Fruit fly (Drosophila melanogaster): ENCODE results near the gene Ada.

Ada gene

DNA sequence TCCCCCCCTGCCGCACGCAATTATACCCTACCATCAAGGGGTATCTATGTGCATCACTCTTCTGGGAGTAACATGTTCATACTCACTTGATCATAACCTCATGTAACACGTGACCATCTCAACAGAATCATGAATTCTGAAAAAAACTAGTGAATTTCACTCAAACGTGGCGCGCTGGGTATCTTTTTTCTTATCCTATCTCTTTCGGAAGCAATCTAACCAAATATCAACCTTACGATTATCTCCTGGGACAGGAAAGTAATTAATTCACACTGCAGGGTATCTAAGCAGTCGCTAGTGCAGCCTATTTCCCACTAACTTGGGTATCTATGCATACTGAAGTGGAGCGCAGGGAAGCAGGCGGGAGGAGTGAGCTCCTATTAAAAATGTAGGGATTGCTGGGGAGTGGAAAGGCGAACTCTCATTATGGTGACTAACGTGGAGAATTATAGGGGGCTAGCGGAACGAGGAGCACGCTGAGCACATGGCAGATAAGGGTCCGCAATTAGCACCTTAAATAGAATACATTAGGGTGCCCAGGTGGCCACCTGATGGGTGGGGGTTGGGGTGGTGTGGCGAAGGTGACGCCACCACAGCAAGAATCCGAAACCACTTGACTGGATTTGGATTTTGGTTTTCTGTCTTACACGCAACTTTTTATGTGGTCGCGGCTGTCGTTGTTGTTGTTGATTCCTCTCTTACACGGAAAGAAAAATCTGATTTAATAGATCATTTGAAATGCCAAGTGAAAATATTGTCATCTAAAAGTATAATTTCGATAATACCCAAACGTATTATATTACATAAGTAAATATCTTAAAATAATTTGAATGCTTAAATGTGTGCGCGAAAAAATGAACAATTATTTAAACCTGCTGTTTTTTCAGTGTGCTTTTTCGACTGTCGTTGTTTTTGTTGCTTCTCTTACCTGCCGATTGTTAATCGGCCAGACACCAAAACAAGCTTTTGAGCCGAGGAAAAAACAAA, 9.6 kb upstream of the Ada start (continued):
- TF ChIP-seq CG17385 (GFP tag; optimal IDR thresholded peaks at IDR 0.05) (peak; percentile 91), zen (tag; optimal IDR thresholded peaks at IDR 0.05) (peak; percentile 87), CG5245 (GFP tag; optimal IDR thresholded peaks at IDR 0.05) (peak; percentile 81), CG9932 (GFP tag; IDR thresholded peaks at IDR 0.05) (no peak), CG34422 (GFP tag; IDR thresholded peaks at IDR 0.05) (no peak), wek (GFP tag; optimal IDR thresholded peaks at IDR 0.05) (peak; percentile 50), ranshi (GFP tag; IDR thresholded peaks at IDR 0.05) (no peak), CG4360 (GFP tag; IDR thresholded peaks at IDR 0.05) (no peak), caup (GFP tag; optimal IDR thresholded peaks at IDR 0.05; ENCODE audit: severe bottlenecking) (peak; percentile 95), gce (GFP tag; IDR thresholded peaks at IDR 0.05) (no peak), zfh1 (GFP tag; IDR thresholded peaks at IDR 0.05) (no peak), zfh2 (GFP tag; optimal IDR thresholded peaks at IDR 0.05) (peak; percentile 73), lola (GFP tag; optimal IDR thresholded peaks at IDR 0.05) (peak in 1 of 3 experiments; percentile 89), C15 (GFP tag; IDR thresholded peaks at IDR 0.05) (no peak), onecut (GFP tag; IDR thresholded peaks at IDR 0.05) (peak; percentile 81), Usf (GFP tag; optimal IDR thresholded peaks at IDR 0.05) (peak; percentile 80), Side (GFP tag; optimal IDR thresholded peaks at IDR 0.05) (peak; percentile 64), insv (GFP tag; optimal IDR thresholded peaks at IDR 0.05) (peak in 1 of 2 experiments; percentile 49), NK7.1 (GFP tag; optimal IDR thresholded peaks at IDR 0.05) (peak; percentile 37), CG7987 (GFP tag; optimal IDR thresholded peaks at IDR 0.05) (peak; percentile 85), CG6272 (GFP tag; IDR thresholded peaks at IDR 0.05) (peak; percentile 81), exex (tag; optimal IDR thresholded peaks at IDR 0.05) (peak; percentile 82), CG6689 (GFP tag; IDR thresholded peaks at IDR 0.05) (no peak), CG4854 (GFP tag; optimal IDR thresholded peaks at IDR 0.05) (peak; percentile 86), Camta (GFP tag; optimal IDR thresholded peaks at IDR 0.05) (peak; percentile 69), da (GFP tag; optimal IDR thresholded peaks at IDR 0.05) (no peak), CG17802 (tag; optimal IDR thresholded peaks at IDR 0.05) (peak; percentile 81), CG3838 (GFP tag; optimal IDR thresholded peaks at IDR 0.05) (peak; percentile 83), CG4328 (GFP tag; optimal IDR thresholded peaks at IDR 0.05) (peak; percentile 86), org-1 (GFP tag; optimal IDR thresholded peaks at IDR 0.05) (peak; percentile 88), HmgZ (tag; optimal IDR thresholded peaks at IDR 0.05) (peak; percentile 95), sima (GFP tag; optimal IDR thresholded peaks at IDR 0.05) (peak; percentile 77), CG13775 (GFP tag; optimal IDR thresholded peaks at IDR 0.05) (peak; percentile 88), az2 (GFP tag; optimal IDR thresholded peaks at IDR 0.05) (peak; percentile 88), ap (GFP tag; IDR thresholded peaks at IDR 0.05) (no peak), CG9609 (GFP tag; optimal IDR thresholded peaks at IDR 0.05) (peak; percentile 75), Tbp (GFP tag; optimal IDR thresholded peaks at IDR 0.05) (no peak), CG6791 (GFP tag; IDR thresholded peaks at IDR 0.05; ENCODE audit: partially characterized antibody) (no peak), D19B (GFP tag; optimal IDR thresholded peaks at IDR 0.05) (peak; percentile 95), CG13287 (GFP tag; IDR thresholded peaks at IDR 0.05; ENCODE audit: partially characterized antibody) (no peak), CG3065 (GFP tag; optimal IDR thresholded peaks at IDR 0.05) (peak; percentile 86), CG15011 (GFP tag; optimal IDR thresholded peaks at IDR 0.05) (peak; percentile 90), inv (GFP tag; IDR thresholded peaks at IDR 0.05; ENCODE audit: partially characterized antibody) (no peak), CG11456 (GFP tag; IDR thresholded peaks at IDR 0.05) (no peak), Dp (GFP tag; optimal IDR thresholded peaks at IDR 0.05) (no peak), trh (GFP tag; optimal IDR thresholded peaks at IDR 0.05) (peak; percentile 86), CG5953 (GFP tag; IDR thresholded peaks at IDR 0.05) (no peak), dati (GFP tag; IDR thresholded peaks at IDR 0.05) (no peak), CG33213 (GFP tag; optimal IDR thresholded peaks at IDR 0.05) (peak; percentile 80)
